Worm (Caenorhabditis elegans) whole organism, mixed stage, embryonic: ENCODE measurements around the gene K02A6.1.

Experiments used
- flh-1 ChIP-seq: fragments of 200-800 bp; sonication (Bioruptor generic); optimal IDR thresholded peaks from 2 replicates; lab custom pipeline; 2018; ENCODE audit warnings: mild to moderate bottlenecking, missing genetic modification characterization, moderate library complexity, missing compliant biosample characterization
- lsy-2 ChIP-seq: fragments of 150-350 bp; optimal IDR thresholded peaks from 2 replicates; lab custom pipeline; 2014; ENCODE audit warnings: missing biosample characterization, missing genetic modification characterization
- nhr-12 ChIP-seq: fragments of 150-350 bp; optimal IDR thresholded peaks from 2 replicates; lab custom pipeline; 2014; ENCODE audit warnings: missing biosample characterization, missing genetic modification characterization
- nhr-2 ChIP-seq: fragments of 150-350 bp; optimal IDR thresholded peaks from 2 replicates; lab custom pipeline; 2014; ENCODE audit warnings: missing biosample characterization, missing genetic modification characterization
- nhr-76 ChIP-seq: sonication (generic microtip); optimal IDR thresholded peaks from 2 replicates; lab custom pipeline; 2017; ENCODE audit warnings: missing biosample characterization, missing genetic modification characterization
- unc-62 ChIP-seq: fragments of 150-350 bp; optimal IDR thresholded peaks from 2 replicates; lab custom pipeline; 2014; ENCODE audit warnings: missing biosample characterization, missing genetic modification reagents, missing genetic modification characterization
- ztf-11 ChIP-seq: fragments of 150-350 bp; optimal IDR thresholded peaks from 2 replicates; lab custom pipeline; 2014; ENCODE audit warnings: missing biosample characterization, missing genetic modification characterization

DNA sequence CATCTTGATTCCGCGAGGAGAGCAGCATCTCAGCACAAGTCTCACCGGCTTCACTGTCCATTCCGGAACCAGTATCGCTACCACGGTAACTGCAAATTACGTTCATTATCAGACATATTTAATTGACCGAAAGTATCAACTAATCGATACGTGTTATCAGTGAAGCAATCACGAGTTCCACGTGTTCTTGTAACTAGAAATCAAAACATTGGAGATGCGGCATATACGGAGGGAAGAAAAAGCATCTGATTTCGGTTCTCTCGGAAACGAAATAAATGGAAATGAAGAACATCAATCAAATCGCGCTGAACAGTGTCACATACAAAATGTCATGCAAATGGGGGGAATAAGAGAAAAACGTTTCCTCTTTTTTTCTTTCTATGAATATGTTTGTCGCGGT, 26.3 kb upstream of the K02A6.1 start:
- no peak for TF ChIP-seq nhr-76 (tag; lab: Kevin White, UChicago)
- TF ChIP-seq nhr-12 (tag; lab: Kevin White, UChicago) = no peak
- TF ChIP-seq lsy-2 (tag; lab: Kevin White, UChicago) = no peak
- no peak for TF ChIP-seq flh-1 (GFP tag; lab: Kevin White, UChicago)
- TF ChIP-seq ztf-11 (tag; lab: Kevin White, UChicago) = no peak
- TF ChIP-seq nhr-2 = no peak
- TF ChIP-seq unc-62 (GFP tag; lab: Kevin White, UChicago) = no peak
